Worm (Caenorhabditis elegans): ENCODE measurements around the gene R09E12.9.

- TF ChIP-seq W03F9.2 (tag; optimal IDR thresholded peaks at IDR 0.05) (no peak), him-1 (tag; optimal IDR thresholded peaks at IDR 0.05) (no peak)
These were observed 5.2 kb upstream of the R09E12.9 start for ce11 chrV:772210-772609.

Data from whole organism, L4/young adult.